Worm (Caenorhabditis elegans) whole organism, late embryonic: ENCODE results near the gene Y69E1A.4.
"Not testable (repeated sequence)": the region's sequence is repeated elsewhere in the genome, so short reads cannot be mapped to it uniquely, and the experiment has no call there.

ENCODE experiments used
- C38D4.7 ChIP-seq: fragments of 200-800 bp; sonication (Bioruptor generic); optimal IDR thresholded peaks from 2 replicates; lab custom pipeline; 2018; ENCODE audit warnings: mild to moderate bottlenecking, missing genetic modification characterization, moderate library complexity, missing compliant biosample characterization
- T23F11.4 ChIP-seq: fragments of 200-800 bp; sonication (Bioruptor generic); optimal IDR thresholded peaks from 2 replicates; lab custom pipeline; 2018; ENCODE audit warnings: mild to moderate bottlenecking, missing genetic modification characterization, missing compliant biosample characterization
- Y22D7AL.16 ChIP-seq: sonication (generic microtip); optimal IDR thresholded peaks from 2 replicates; lab custom pipeline; 2016; ENCODE audit warnings: missing genetic modification characterization, missing compliant biosample characterization
- ama-1 ChIP-seq: fragments of 150-350 bp; optimal IDR thresholded peaks from 2 replicates; lab custom pipeline; 2014
- ceh-18 ChIP-seq: sonication (generic microtip); optimal IDR thresholded peaks from 2 replicates; lab custom pipeline; 2016; ENCODE audit warnings: missing genetic modification characterization, missing compliant biosample characterization
- ceh-19 ChIP-seq: fragments of 200-800 bp; sonication (Bioruptor generic); optimal IDR thresholded peaks from 2 replicates; lab custom pipeline; 2018; ENCODE audit warnings: mild to moderate bottlenecking, missing genetic modification characterization, missing compliant biosample characterization
- che-1 ChIP-seq: sonication (generic microtip); optimal IDR thresholded peaks from 2 replicates; lab custom pipeline; 2016; ENCODE audit warnings: mild to moderate bottlenecking, missing genetic modification characterization, missing compliant biosample characterization
- dmd-4 ChIP-seq: sonication (generic microtip); optimal IDR thresholded peaks from 2 replicates; lab custom pipeline; 2016; ENCODE audit warnings: borderline replicate concordance, missing genetic modification characterization, missing compliant biosample characterization
- elt-2 ChIP-seq: sonication (generic microtip); optimal IDR thresholded peaks from 2 replicates; lab custom pipeline; 2016; ENCODE audit warnings: missing genetic modification reagents, missing genetic modification characterization, missing compliant biosample characterization
- eyg-1 ChIP-seq: sonication (generic microtip); optimal IDR thresholded peaks from 2 replicates; lab custom pipeline; 2016; ENCODE audit warnings: missing genotype, missing genetic modification characterization, missing compliant biosample characterization
- fkh-10 ChIP-seq: fragments of 150-350 bp; optimal IDR thresholded peaks from 2 replicates; lab custom pipeline; 2014; ENCODE audit warnings: missing biosample characterization, missing genetic modification reagents, missing genetic modification characterization
- gmeb-2 ChIP-seq: sonication (generic microtip); optimal IDR thresholded peaks from 2 replicates; lab custom pipeline; 2016; ENCODE audit warnings: missing genetic modification characterization, inconsistent platforms, missing compliant biosample characterization
- hlh-13 ChIP-seq: fragments of 200-800 bp; sonication (Bioruptor generic); optimal IDR thresholded peaks from 2 replicates; lab custom pipeline; 2018; ENCODE audit warnings: mild to moderate bottlenecking, missing genetic modification characterization, missing compliant biosample characterization
- hlh-30 ChIP-seq: sonication (generic microtip); optimal IDR thresholded peaks from 2 replicates; lab custom pipeline; 2017; ENCODE audit warnings: antibody characterized with exemption, missing genetic modification characterization, missing compliant biosample characterization; ENCODE audit not compliant: insufficient read depth
- hlh-8 ChIP-seq: sonication (generic microtip); optimal IDR thresholded peaks from 2 replicates; lab custom pipeline; 2016; ENCODE audit warnings: missing genotype, missing genetic modification characterization, missing compliant biosample characterization
- lin-11 ChIP-seq: fragments of 200-800 bp; sonication (Bioruptor generic); optimal IDR thresholded peaks from 2 replicates; lab custom pipeline; 2018; ENCODE audit warnings: mild to moderate bottlenecking, missing genetic modification characterization, missing compliant biosample characterization
- madf-2 ChIP-seq: sonication (generic microtip); optimal IDR thresholded peaks from 2 replicates; lab custom pipeline; 2017; ENCODE audit warnings: missing genetic modification characterization, missing compliant biosample characterization
- odd-2 ChIP-seq: sonication (generic microtip); optimal IDR thresholded peaks from 2 replicates; lab custom pipeline; 2017; ENCODE audit warnings: antibody characterized with exemption, mild to moderate bottlenecking, missing genetic modification characterization, missing compliant biosample characterization
- pat-9 ChIP-seq: fragments of 200-800 bp; sonication (Bioruptor generic); optimal IDR thresholded peaks from 2 replicates; lab custom pipeline; 2018; ENCODE audit warnings: mild to moderate bottlenecking, missing genetic modification characterization, moderate library complexity, missing compliant biosample characterization
- pax-1 ChIP-seq: fragments of 150-350 bp; optimal IDR thresholded peaks from 2 replicates; lab custom pipeline; 2014; ENCODE audit warnings: missing biosample characterization, missing genetic modification characterization
- pha-2 ChIP-seq: sonication (generic microtip); optimal IDR thresholded peaks from 2 replicates; lab custom pipeline; 2017; ENCODE audit warnings: mild to moderate bottlenecking, missing genetic modification characterization, missing compliant biosample characterization
- pros-1 ChIP-seq: fragments of 150-350 bp; optimal IDR thresholded peaks from 2 replicates; lab custom pipeline; 2014; ENCODE audit warnings: missing biosample characterization, missing genetic modification reagents, missing genetic modification characterization
- sdc-2 ChIP-seq: sonication (generic microtip); optimal IDR thresholded peaks from 2 replicates; lab custom pipeline; 2016; ENCODE audit warnings: missing genotype, missing genetic modification characterization, missing compliant biosample characterization
- sox-2 ChIP-seq: fragments of 200-800 bp; sonication (Bioruptor generic); IDR thresholded peaks from 2 replicates; pipeline ENCODE4 v1.3.6; 2022; ENCODE audit warnings: missing genetic modification reagents, missing genetic modification characterization, missing compliant biosample characterization
- sox-4 ChIP-seq: sonication (generic microtip); optimal IDR thresholded peaks from 2 replicates; lab custom pipeline; 2017; ENCODE audit warnings: mild to moderate bottlenecking, missing genetic modification characterization, inconsistent platforms, missing compliant biosample characterization
- tbx-2 ChIP-seq: sonication (generic microtip); optimal IDR thresholded peaks from 2 replicates; lab custom pipeline; 2016; ENCODE audit warnings: missing genetic modification characterization, missing compliant biosample characterization
- unc-55 ChIP-seq: sonication (generic microtip); optimal IDR thresholded peaks from 2 replicates; lab custom pipeline; 2017; ENCODE audit warnings: missing biosample characterization, missing genetic modification reagents, missing genetic modification characterization
- unc-86 ChIP-seq: sonication (generic microtip); optimal IDR thresholded peaks from 2 replicates; lab custom pipeline; 2016; ENCODE audit warnings: missing genetic modification characterization, missing compliant biosample characterization
- ztf-16 ChIP-seq: sonication (generic microtip); optimal IDR thresholded peaks from 2 replicates; lab custom pipeline; 2017; ENCODE audit warnings: missing genetic modification characterization, missing compliant biosample characterization

Gene Y69E1A.4

ce11 chrIV:10954955-10955354 lies at the start of gene Y69E1A.4:
Gene Y69E1A.4, plus strand, starts transcription at chrIV:10955255.
- TF ChIP-seq lin-11, pha-2, odd-2 (tag; lab: Kevin White, UChicago): not testable (repeated sequence)

- no peak for TF ChIP-seq unc-86 (tag; lab: Kevin White, UChicago)
- TF ChIP-seq hlh-13 (GFP tag; lab: Kevin White, UChicago) = no peak
- no peak for TF ChIP-seq C38D4.7 (GFP tag; lab: Kevin White, UChicago)
- TF ChIP-seq unc-55 (GFP tag; lab: Kevin White, UChicago) = no peak
- no peak for TF ChIP-seq T23F11.4 (GFP tag; lab: Kevin White, UChicago)
- no peak for TF ChIP-seq sox-4 (tag; lab: Kevin White, UChicago)
- no peak for TF ChIP-seq sox-2 (GFP tag; lab: Robert Waterston, UW)
- TF ChIP-seq gmeb-2 (tag; lab: Kevin White, UChicago) = no peak
- no peak for TF ChIP-seq pax-1 (tag; lab: Kevin White, UChicago)
- no peak for TF ChIP-seq madf-2 (tag; lab: Kevin White, UChicago)
- no peak for TF ChIP-seq odd-2 (tag; lab: Kevin White, UChicago)
- no peak for TF ChIP-seq pros-1 (tag; lab: Kevin White, UChicago)
- no peak for TF ChIP-seq ztf-16 (tag; lab: Kevin White, UChicago)
These were observed 45.8 kb upstream of the Y69E1A.4 start, which contains the start of gene ZK596.2 for ce11 chrIV:10909206-10909605. Gene ZK596.2, minus strand, starts transcription at chrIV:10909306.

ce11 chrIV:10909708-10910107 lies 45.3 kb upstream of the Y69E1A.4 start, which contains the start of gene pyk-2:
Gene pyk-2, plus strand, starts transcription at chrIV:10909913.
- no peak for TF ChIP-seq T23F11.4 (GFP tag; lab: Kevin White, UChicago)
- TF ChIP-seq hlh-8 (tag; lab: Kevin White, UChicago) = no peak
- TF ChIP-seq unc-86 (tag; lab: Kevin White, UChicago) = no peak
- TF ChIP-seq unc-55 (GFP tag; lab: Kevin White, UChicago) = no peak
- TF ChIP-seq dmd-4 (tag; lab: Kevin White, UChicago) = no peak
- no peak for TF ChIP-seq pat-9 (tag; lab: Kevin White, UChicago)
- no peak for TF ChIP-seq eyg-1 (tag; lab: Kevin White, UChicago)
- no peak for TF ChIP-seq odd-2 (tag; lab: Kevin White, UChicago)
- TF ChIP-seq che-1 (tag; lab: Kevin White, UChicago) = no peak
- no peak for TF ChIP-seq ama-1
- no peak for TF ChIP-seq madf-2 (tag; lab: Kevin White, UChicago)

ce11 chrIV:10913081-10913480 lies 42.0 kb upstream of the Y69E1A.4 start, which contains the start of gene ZK593.2:
Gene ZK593.2, plus strand, starts transcription at chrIV:10913381.
- no peak for TF ChIP-seq elt-2
- TF ChIP-seq ceh-18 = no peak
- TF ChIP-seq Y22D7AL.16 (tag; lab: Kevin White, UChicago) = no peak
- TF ChIP-seq sdc-2 (tag; lab: Kevin White, UChicago) = no peak

- no peak for TF ChIP-seq ama-1
These were observed 39.7 kb upstream of the Y69E1A.4 start, which contains the start of gene ZK593.3 for ce11 chrIV:10915388-10915787. Gene ZK593.3, plus strand, starts transcription at chrIV:10915688.

- TF ChIP-seq sox-4 (tag; lab: Kevin White, UChicago) (no peak), ceh-18 (no peak), ceh-19 (GFP tag; lab: Kevin White, UChicago) (no peak), ztf-16 (tag; lab: Kevin White, UChicago) (no peak), hlh-30 (tag; lab: Kevin White, UChicago) (no peak), fkh-10 (GFP tag; lab: Kevin White, UChicago) (no peak), C38D4.7 (GFP tag; lab: Kevin White, UChicago) (no peak), tbx-2 (tag; lab: Kevin White, UChicago) (no peak)
These were observed 38.9 kb upstream of the Y69E1A.4 start for ce11 chrIV:10916134-10916533.
